Worm (Caenorhabditis elegans) whole organism, L1 larva: ENCODE results near the gene T25B9.5.

Experiments used
- F16B12.6 ChIP-seq: fragments of 150-350 bp; optimal IDR thresholded peaks from 2 replicates; lab custom pipeline; 2014; ENCODE audit warnings: missing biosample characterization, missing genetic modification characterization
- aha-1 ChIP-seq: fragments of 150-350 bp; optimal IDR thresholded peaks from 2 replicates; lab custom pipeline; 2014; ENCODE audit warnings: missing biosample characterization, missing genetic modification characterization
- aly-2 ChIP-seq: fragments of 150-350 bp; optimal IDR thresholded peaks from 2 replicates; lab custom pipeline; 2014; ENCODE audit warnings: missing biosample characterization, missing genetic modification characterization
- ama-1 ChIP-seq: fragments of 150-350 bp; optimal IDR thresholded peaks from 2 replicates; lab custom pipeline; 2014
- blmp-1 ChIP-seq: fragments of 150-350 bp; optimal IDR thresholded peaks from 2 replicates; lab custom pipeline; 2014; ENCODE audit warnings: missing biosample characterization, missing genetic modification characterization
- ceh-63 ChIP-seq: fragments of 200-800 bp; sonication (Bioruptor generic); optimal IDR thresholded peaks from 2 replicates; lab custom pipeline; 2018; ENCODE audit warnings: mild to moderate bottlenecking, missing genetic modification characterization, missing compliant biosample characterization
- ceh-8 ChIP-seq: fragments of 200-800 bp; sonication (Bioruptor generic); optimal IDR thresholded peaks from 2 replicates; lab custom pipeline; 2018; ENCODE audit warnings: mild to moderate bottlenecking, missing genetic modification characterization, moderate library complexity, missing compliant biosample characterization
- ceh-82 ChIP-seq, 3 experiments: fragments of 150-350 bp in 1 of 3; sonication (generic microtip) in 2 of 3; optimal IDR thresholded peaks; 2 replicates each; lab custom pipeline; 2014 to 2017; ENCODE audit warnings: missing biosample characterization in 3 of 3, missing genetic modification characterization in 3 of 3
- ceh-88 ChIP-seq: fragments of 200-800 bp; sonication (Bioruptor generic); IDR thresholded peaks from 2 replicates; pipeline ENCODE4 v1.3.6; 2022; ENCODE audit warnings: missing genetic modification characterization, missing compliant biosample characterization
- ceh-90 ChIP-seq: sonication (generic microtip); optimal IDR thresholded peaks from 2 replicates; lab custom pipeline; 2016; ENCODE audit warnings: missing genetic modification characterization, missing compliant biosample characterization
- ces-1 ChIP-seq: fragments of 150-350 bp; optimal IDR thresholded peaks from 2 replicates; lab custom pipeline; 2014; ENCODE audit warnings: missing biosample characterization, missing genetic modification reagents, missing genetic modification characterization
- dpl-1 ChIP-seq, 3 experiments: fragments of 150-350 bp in 2 of 3; sonication (generic microtip) in 1 of 3; optimal IDR thresholded peaks; 2 replicates each; lab custom pipeline; 2014 to 2017; ENCODE audit warnings: missing biosample characterization in 3 of 3, missing genetic modification characterization in 3 of 3, missing genetic modification reagents in 3 of 3
- efl-1 ChIP-seq, 4 experiments: fragments of 150-350 bp; optimal IDR thresholded peaks in 3 of 4; peaks in 1 of 4; 1 replicate in 1 of 4; 2 replicates in 3 of 4; lab custom pipeline; 2014; ENCODE audit warnings: missing biosample characterization in 2 of 4, missing genetic modification characterization in 2 of 4, missing genetic modification reagents in 2 of 4
- elt-2 ChIP-seq: sonication (generic microtip); optimal IDR thresholded peaks from 2 replicates; lab custom pipeline; 2016; ENCODE audit warnings: missing genetic modification characterization, mild to moderate bottlenecking, inconsistent platforms, missing compliant biosample characterization, missing genetic modification reagents
- elt-3 ChIP-seq, 6 experiments: fragments of 150-350 bp in 1 of 6; sonication (generic microtip); optimal IDR thresholded peaks; 2 replicates each; lab custom pipeline; 2017 to 2018; ENCODE audit warnings: missing biosample characterization in 6 of 6, missing genetic modification characterization in 6 of 6, inconsistent platforms in 1 of 6
- fkh-10 ChIP-seq: sonication (generic microtip); optimal IDR thresholded peaks from 2 replicates; lab custom pipeline; 2017; ENCODE audit warnings: missing biosample characterization, missing genetic modification reagents, missing genetic modification characterization
- fkh-4 ChIP-seq: sonication (generic microtip); optimal IDR thresholded peaks from 2 replicates; lab custom pipeline; 2016; ENCODE audit warnings: missing compliant biosample characterization, missing genetic modification characterization, borderline replicate concordance
- fos-1 ChIP-seq: fragments of 150-350 bp; optimal IDR thresholded peaks from 2 replicates; lab custom pipeline; 2014; ENCODE audit warnings: missing biosample characterization, missing genetic modification characterization
- grh-1 ChIP-seq: fragments of 200-800 bp; sonication (Bioruptor generic); IDR thresholded peaks from 2 replicates; pipeline ENCODE4 v1.3.6; 2022; ENCODE audit warnings: missing genetic modification reagents, missing genetic modification characterization, missing compliant biosample characterization
- hlh-17 ChIP-seq: fragments of 200-800 bp; sonication (Bioruptor generic); optimal IDR thresholded peaks from 2 replicates; lab custom pipeline; 2018; ENCODE audit warnings: missing genetic modification characterization, mild to moderate bottlenecking, missing compliant biosample characterization, moderate library complexity, borderline replicate concordance
- hlh-4 ChIP-seq: sonication (generic microtip); optimal IDR thresholded peaks from 2 replicates; lab custom pipeline; 2016; ENCODE audit warnings: mild to moderate bottlenecking, missing genetic modification characterization, missing compliant biosample characterization
- isw-1 ChIP-seq: fragments of 200-800 bp; sonication (Bioruptor generic); IDR thresholded peaks from 2 replicates; pipeline ENCODE4 v1.3.6; 2022; ENCODE audit warnings: missing genetic modification characterization, missing compliant biosample characterization
- jun-1 ChIP-seq: fragments of 150-350 bp; optimal IDR thresholded peaks from 2 replicates; lab custom pipeline; 2014; ENCODE audit warnings: missing biosample characterization, missing genetic modification reagents, missing genetic modification characterization
- lin-13 ChIP-seq: fragments of 150-350 bp; optimal IDR thresholded peaks from 2 replicates; lab custom pipeline; 2014; ENCODE audit warnings: missing biosample characterization, missing genetic modification reagents, missing genetic modification characterization
- lin-14 ChIP-seq: fragments of 200-800 bp; sonication (Bioruptor generic); optimal IDR thresholded peaks from 2 replicates; lab custom pipeline; 2018; ENCODE audit warnings: mild to moderate bottlenecking, missing genetic modification characterization, moderate library complexity, missing compliant biosample characterization
- lin-35 ChIP-seq, 2 experiments: fragments of 150-350 bp; optimal IDR thresholded peaks; 2 replicates each; lab custom pipeline; 2014; ENCODE audit warnings: missing biosample characterization in 2 of 2, missing genetic modification characterization in 2 of 2, missing genetic modification reagents in 2 of 2
- lir-3 ChIP-seq: sonication (generic microtip); optimal IDR thresholded peaks from 2 replicates; lab custom pipeline; 2016; ENCODE audit warnings: mild to moderate bottlenecking, missing genetic modification characterization, moderate library complexity, missing compliant biosample characterization; ENCODE audit not compliant: poor library complexity
- mab-9 ChIP-seq: fragments of 200-800 bp; sonication (Bioruptor generic); IDR thresholded peaks from 2 replicates; pipeline ENCODE4 v1.3.6; 2022; ENCODE audit warnings: missing genetic modification reagents, missing genetic modification characterization, missing compliant biosample characterization
- mep-1 ChIP-seq: fragments of 150-350 bp; optimal IDR thresholded peaks from 2 replicates; lab custom pipeline; 2014; ENCODE audit warnings: missing biosample characterization, missing genetic modification characterization
- nhr-11 ChIP-seq: fragments of 150-350 bp; optimal IDR thresholded peaks from 2 replicates; lab custom pipeline; 2014; ENCODE audit warnings: missing biosample characterization, missing genetic modification characterization
- nhr-12 ChIP-seq: sonication (generic microtip); optimal IDR thresholded peaks from 2 replicates; lab custom pipeline; 2017; ENCODE audit warnings: missing biosample characterization, missing genetic modification characterization
- nhr-19 ChIP-seq: fragments of 200-800 bp; sonication (Bioruptor generic); conservative IDR thresholded peaks from 2 replicates; pipeline ENCODE4 v1.3.6; 2022; ENCODE audit warnings: missing genetic modification characterization, missing compliant biosample characterization
- nhr-47 ChIP-seq: sonication (generic microtip); optimal IDR thresholded peaks from 2 replicates; lab custom pipeline; 2016; ENCODE audit warnings: mild to moderate bottlenecking, missing genetic modification characterization, moderate library complexity, missing compliant biosample characterization
- nhr-77 ChIP-seq: fragments of 150-350 bp; optimal IDR thresholded peaks from 2 replicates; lab custom pipeline; 2014; ENCODE audit warnings: missing biosample characterization, missing genetic modification characterization
- nhr-85 ChIP-seq: sonication (generic microtip); peaks from one replicate; lab custom pipeline; 2016; ENCODE audit warnings: missing genetic modification characterization, inconsistent platforms, missing compliant biosample characterization
- nhr-90 ChIP-seq: sonication (generic microtip); optimal IDR thresholded peaks from 2 replicates; lab custom pipeline; 2016; ENCODE audit warnings: mild to moderate bottlenecking, missing genetic modification characterization, missing compliant biosample characterization; ENCODE audit not compliant: poor library complexity
- skn-1 ChIP-seq: fragments of 150-350 bp; optimal IDR thresholded peaks from 2 replicates; lab custom pipeline; 2014; ENCODE audit warnings: missing biosample characterization, missing genetic modification characterization
- snpc-4 ChIP-seq: fragments of 150-350 bp; optimal IDR thresholded peaks from 2 replicates; lab custom pipeline; 2014; ENCODE audit warnings: missing biosample characterization, missing genetic modification characterization
- sptf-1 ChIP-seq: fragments of 150-350 bp; optimal IDR thresholded peaks from 2 replicates; lab custom pipeline; 2014; ENCODE audit warnings: missing biosample characterization, missing genetic modification characterization
- sup-37 ChIP-seq: fragments of 200-800 bp; sonication (Bioruptor generic); optimal IDR thresholded peaks from 2 replicates; lab custom pipeline; 2018; ENCODE audit warnings: mild to moderate bottlenecking, missing genetic modification characterization, missing compliant biosample characterization
- swsn-7 ChIP-seq: sonication (generic microtip); optimal IDR thresholded peaks from 2 replicates; lab custom pipeline; 2016; ENCODE audit warnings: missing genetic modification characterization, missing compliant biosample characterization
- tbx-2 ChIP-seq: sonication (generic microtip); optimal IDR thresholded peaks from 2 replicates; lab custom pipeline; 2016; ENCODE audit warnings: missing genetic modification characterization, missing compliant biosample characterization
- unc-130 ChIP-seq: fragments of 150-350 bp; optimal IDR thresholded peaks from 2 replicates; lab custom pipeline; 2017; ENCODE audit warnings: missing biosample characterization, missing genetic modification characterization, inconsistent platforms
- unc-30 ChIP-seq: sonication (generic microtip); optimal IDR thresholded peaks from 2 replicates; lab custom pipeline; 2017; ENCODE audit warnings: missing biosample characterization, missing genetic modification characterization
- unc-86 ChIP-seq: sonication (generic microtip); optimal IDR thresholded peaks from 2 replicates; lab custom pipeline; 2016; ENCODE audit warnings: missing genetic modification characterization, missing compliant biosample characterization
- unc-98 ChIP-seq: fragments of 200-800 bp; sonication (Bioruptor generic); IDR thresholded peaks from 2 replicates; pipeline ENCODE4 v1.3.6; 2022; ENCODE audit warnings: missing genetic modification characterization, missing compliant biosample characterization
- vab-15 ChIP-seq: sonication (generic microtip); optimal IDR thresholded peaks from 2 replicates; lab custom pipeline; 2017; ENCODE audit warnings: missing genotype, mild to moderate bottlenecking, missing genetic modification characterization, missing compliant biosample characterization
- xbp-1 ChIP-seq: sonication (generic microtip); optimal IDR thresholded peaks from 2 replicates; lab custom pipeline; 2016; ENCODE audit warnings: missing genetic modification characterization, missing compliant biosample characterization
- zag-1 ChIP-seq: fragments of 150-350 bp; optimal IDR thresholded peaks from 2 replicates; lab custom pipeline; 2014; ENCODE audit warnings: missing biosample characterization, missing genetic modification characterization
- zip-4 ChIP-seq: fragments of 200-800 bp; sonication (Bioruptor generic); optimal IDR thresholded peaks from 2 replicates; lab custom pipeline; 2018; ENCODE audit warnings: mild to moderate bottlenecking, missing genetic modification characterization, moderate library complexity, missing compliant biosample characterization

The T25B9.5 gene

ce11 chrIV:10734527-10735436 is 19.8 kb downstream of the T25B9.5 start, which contains the start of the genes orc-5 and cyb-1:
Gene orc-5 (minus strand): TSS chrIV:10734588.
Gene cyb-1 (plus strand): TSS chrIV:10735216.
- TF ChIP-seq fkh-4 (tag; lab: Kevin White, UChicago) (no peak), sup-37 (GFP tag; lab: Kevin White, UChicago) (peak; percentile 10), nhr-90 (tag; lab: Kevin White, UChicago) (peak; percentile 74), ceh-8 (peak; percentile 3), elt-3 (tag; optimal IDR thresholded peaks at IDR 0.05; lab: Kevin White, UChicago) (peak in 4 of 6 experiments; percentile 17 to 81 (median 44)), unc-86 (tag; lab: Kevin White, UChicago) (peak; percentile 71), nhr-12 (tag; lab: Kevin White, UChicago) (no peak), jun-1 (peak; percentile 58), swsn-7 (tag; lab: Kevin White, UChicago) (peak; percentile 81), efl-1 (optimal IDR thresholded peaks at IDR 0.05; lab: Kevin White, UChicago) (peak; percentile 94 to 98), efl-1 (GFP tag; optimal IDR thresholded peaks at IDR 0.05 in 1 of 2; lab: Kevin White, UChicago) (peak; percentile 98 to 100), lin-14 (GFP tag; lab: Kevin White, UChicago) (peak; percentile 74), ceh-88 (GFP tag; lab: Robert Waterston, UW) (no peak), zag-1 (tag; lab: Kevin White, UChicago) (no peak), unc-30 (tag; lab: Kevin White, UChicago) (no peak), skn-1 (tag; lab: Kevin White, UChicago) (peak; percentile 83), elt-2 (tag; lab: Kevin White, UChicago) (no peak), ceh-82 (tag; optimal IDR thresholded peaks at IDR 0.05; lab: Kevin White, UChicago) (peak; percentile 56 to 81 (median 71)), hlh-17 (no peak), lin-35 (GFP tag; optimal IDR thresholded peaks at IDR 0.05; lab: Kevin White, UChicago) (peak; percentile 97 to 99), ces-1 (GFP tag; lab: Kevin White, UChicago) (no peak), lin-13 (GFP tag; lab: Kevin White, UChicago) (peak; percentile 82), unc-98 (GFP tag; lab: Robert Waterston, UW) (no peak), nhr-77 (peak; percentile 51), nhr-47 (tag; lab: Kevin White, UChicago) (peak; percentile 88), xbp-1 (tag; lab: Kevin White, UChicago) (peak; percentile 86), blmp-1 (tag; lab: Kevin White, UChicago) (peak; percentile 87), mep-1 (peak; percentile 80), nhr-85 (tag; lab: Kevin White, UChicago) (peak; percentile 79), fkh-10 (GFP tag; lab: Kevin White, UChicago) (peak; percentile 17), ama-1 (lab: Kevin White, UChicago) (no peak), nhr-11 (tag; lab: Kevin White, UChicago) (peak; percentile 44), F16B12.6 (tag; lab: Kevin White, UChicago) (peak; percentile 41), ceh-63 (GFP tag; lab: Kevin White, UChicago) (no peak), tbx-2 (tag; lab: Kevin White, UChicago) (peak; percentile 78), sptf-1 (tag; lab: Kevin White, UChicago) (no peak), grh-1 (GFP tag; lab: Robert Waterston, UW) (peak; percentile 74), vab-15 (tag; lab: Kevin White, UChicago) (no peak), nhr-19 (GFP tag; lab: Robert Waterston, UW) (peak; percentile 82), hlh-4 (tag; lab: Kevin White, UChicago) (no peak), lir-3 (peak; percentile 55), snpc-4 (tag; lab: Kevin White, UChicago) (peak; percentile 53), mab-9 (GFP tag; lab: Robert Waterston, UW) (no peak), dpl-1 (GFP tag; optimal IDR thresholded peaks at IDR 0.05; lab: Kevin White, UChicago) (peak; percentile 97 to 98 (median 97)), zip-4 (GFP tag; lab: Kevin White, UChicago) (no peak), ceh-90 (tag; lab: Kevin White, UChicago) (peak; percentile 19), fos-1 (peak; percentile 34), unc-130 (tag; lab: Kevin White, UChicago) (peak; percentile 87), isw-1 (GFP tag; lab: Robert Waterston, UW) (peak; percentile 76), aly-2 (peak; percentile 54), aha-1 (peak; percentile 10)
